Worm (Caenorhabditis elegans) whole organism, L3 larva: ENCODE data around the gene ipla-1.

ENCODE experiments used
- aly-2 ChIP-seq: fragments of 150-350 bp; optimal IDR thresholded peaks from 2 replicates; lab custom pipeline; 2014; ENCODE audit warnings: missing biosample characterization, missing genetic modification characterization
- egl-27 ChIP-seq: sonication (generic microtip); optimal IDR thresholded peaks from 4 replicates; lab custom pipeline; 2017; ENCODE audit warnings: missing biosample characterization, missing genetic modification reagents, missing genetic modification characterization
- egl-5 ChIP-seq: fragments of 150-350 bp; optimal IDR thresholded peaks from 2 replicates; lab custom pipeline; 2017; ENCODE audit warnings: missing biosample characterization, missing genetic modification reagents, missing genetic modification characterization, inconsistent platforms
- sea-2 ChIP-seq: fragments of 150-350 bp; sonication (generic microtip); optimal IDR thresholded peaks from 4 replicates; lab custom pipeline; 2014; ENCODE audit warnings: missing biosample characterization, missing genetic modification reagents, missing genetic modification characterization

ce11 chrII:4606687-4607297 is 5.6 kb upstream of the ipla-1 start:
- TF ChIP-seq egl-27 (tag; lab: Kevin White, UChicago) (no peak), egl-5 (tag; lab: Kevin White, UChicago) (no peak), aly-2 (tag; lab: Kevin White, UChicago) (no peak), sea-2 (GFP tag; lab: Kevin White, UChicago) (no peak)
